Fruit fly (Drosophila melanogaster) whole organism, embryonic: ENCODE results near the gene CG3726.

Source experiments
- Antp ChIP-seq: fragments of 200-800 bp; sonication (Bioruptor generic); optimal IDR thresholded peaks from 3 replicates; lab custom pipeline; 2016; ENCODE audit warnings: missing biosample characterization, missing genetic modification characterization
- Asciz ChIP-seq: fragments of 200-800 bp; sonication (Bioruptor generic); optimal IDR thresholded peaks from 2 replicates; lab custom pipeline; 2017; ENCODE audit warnings: missing biosample characterization, mild to moderate bottlenecking, missing genetic modification characterization, missing genetic modification reagents
- Atf-2 ChIP-seq: fragments of 200-800 bp; sonication (Bioruptor generic); optimal IDR thresholded peaks from 2 replicates; lab custom pipeline; 2016; ENCODE audit warnings: missing biosample characterization, missing genetic modification characterization
- BEAF-32 ChIP-seq: fragments of 200-800 bp; sonication (Bioruptor generic); optimal IDR thresholded peaks from 3 replicates; lab custom pipeline; 2017; ENCODE audit warnings: missing biosample characterization, missing genetic modification characterization, mild to moderate bottlenecking, moderate library complexity, missing genetic modification reagents
- BtbVII ChIP-seq: fragments of 200-800 bp; sonication (Bioruptor generic); optimal IDR thresholded peaks from 3 replicates; lab custom pipeline; 2017; ENCODE audit warnings: missing biosample characterization, mild to moderate bottlenecking, missing genetic modification characterization
- CG11398 ChIP-seq: fragments of 200-800 bp; sonication (Bioruptor generic); optimal IDR thresholded peaks from 2 replicates; lab custom pipeline; 2016; ENCODE audit warnings: missing biosample characterization, missing genetic modification characterization
- CG12236 ChIP-seq: fragments of 200-800 bp; sonication (Bioruptor generic); optimal IDR thresholded peaks from 2 replicates; lab custom pipeline; 2016; ENCODE audit warnings: missing biosample characterization, missing genetic modification characterization
- CG12391 ChIP-seq: fragments of 200-800 bp; sonication (Bioruptor generic); optimal IDR thresholded peaks from 3 replicates; lab custom pipeline; 2018; ENCODE audit warnings: missing biosample characterization, mild to moderate bottlenecking, missing genetic modification characterization, moderate library complexity
- CG13624 ChIP-seq: fragments of 200-800 bp; sonication (Bioruptor generic); optimal IDR thresholded peaks from 2 replicates; lab custom pipeline; 2016; ENCODE audit warnings: missing biosample characterization, missing genetic modification characterization
- CG14710 ChIP-seq: fragments of 200-800 bp; sonication (Bioruptor generic); optimal IDR thresholded peaks from 3 replicates; lab custom pipeline; 2019; ENCODE audit warnings: missing biosample characterization, mild to moderate bottlenecking, missing genetic modification characterization, moderate library complexity
- CG14965 ChIP-seq: fragments of 200-800 bp; sonication (Bioruptor generic); optimal IDR thresholded peaks from 2 replicates; lab custom pipeline; 2016; ENCODE audit warnings: missing biosample characterization, missing genetic modification characterization, borderline replicate concordance
- CG15269 ChIP-seq: fragments of 200-800 bp; sonication (Bioruptor generic); optimal IDR thresholded peaks from 2 replicates; lab custom pipeline; 2018; ENCODE audit warnings: missing biosample characterization, mild to moderate bottlenecking, missing genetic modification characterization, moderate library complexity
- CG15601 ChIP-seq: fragments of 200-800 bp; sonication (Bioruptor generic); optimal IDR thresholded peaks from 3 replicates; lab custom pipeline; 2019; ENCODE audit warnings: missing biosample characterization, mild to moderate bottlenecking, missing genetic modification characterization, moderate library complexity
- CG17361 ChIP-seq: fragments of 200-800 bp; sonication (Bioruptor generic); IDR thresholded peaks from 3 replicates; pipeline ENCODE4 v1.3.6; 2022; ENCODE audit warnings: missing biosample characterization, missing genetic modification characterization
- CG17568 ChIP-seq: fragments of 200-800 bp; sonication (Bioruptor generic); optimal IDR thresholded peaks from 2 replicates; lab custom pipeline; 2018; ENCODE audit warnings: missing biosample characterization, mild to moderate bottlenecking, missing genetic modification characterization, moderate library complexity
- CG17829 ChIP-seq: fragments of 200-800 bp; optimal IDR thresholded peaks from 2 replicates; lab custom pipeline; 2019; ENCODE audit warnings: missing biosample characterization, mild to moderate bottlenecking, missing genetic modification characterization, moderate library complexity
- CG17912 ChIP-seq: fragments of 200-800 bp; sonication (Bioruptor generic); optimal IDR thresholded peaks from 2 replicates; lab custom pipeline; 2018; ENCODE audit warnings: missing biosample characterization, mild to moderate bottlenecking, missing genetic modification characterization
- CG2129 ChIP-seq: fragments of 200-800 bp; sonication (Bioruptor generic); IDR thresholded peaks from 2 replicates; pipeline ENCODE4 v1.3.6; 2022; ENCODE audit warnings: missing biosample characterization, missing genetic modification characterization; ENCODE audit not compliant: partially characterized antibody
- CG2889 ChIP-seq: fragments of 200-800 bp; sonication (Bioruptor generic); IDR thresholded peaks from 3 replicates; pipeline ENCODE4 v1.3.6; 2022; ENCODE audit warnings: missing biosample characterization, missing genetic modification characterization
- CG5245 ChIP-seq: fragments of 200-800 bp; sonication (Bioruptor generic); optimal IDR thresholded peaks from 3 replicates; lab custom pipeline; 2016; ENCODE audit warnings: missing biosample characterization, missing genetic modification characterization
- CG6765 ChIP-seq: fragments of 200-800 bp; sonication (Bioruptor generic); optimal IDR thresholded peaks from 3 replicates; lab custom pipeline; 2017; ENCODE audit warnings: missing biosample characterization, mild to moderate bottlenecking, missing genetic modification characterization
- CG7271 ChIP-seq: fragments of 200-800 bp; sonication (Bioruptor generic); optimal IDR thresholded peaks from 2 replicates; lab custom pipeline; 2018; ENCODE audit warnings: missing biosample characterization, mild to moderate bottlenecking, missing genetic modification characterization, moderate library complexity
- CG7357 ChIP-seq: fragments of 200-800 bp; sonication (Bioruptor generic); IDR thresholded peaks from 3 replicates; pipeline ENCODE4 v1.3.6; 2022; ENCODE audit warnings: missing biosample characterization, missing genetic modification characterization
- CG9609 ChIP-seq: fragments of 200-800 bp; sonication (Bioruptor generic); optimal IDR thresholded peaks from 3 replicates; lab custom pipeline; 2016; ENCODE audit warnings: missing biosample characterization, missing genetic modification characterization
- CoRest ChIP-seq: fragments of 200-800 bp; sonication (Bioruptor generic); optimal IDR thresholded peaks from 3 replicates; lab custom pipeline; 2018; ENCODE audit warnings: missing biosample characterization, mild to moderate bottlenecking, missing genetic modification characterization, moderate library complexity
- Ets65A ChIP-seq: fragments of 200-800 bp; sonication (Bioruptor generic); peaks from one replicate; lab custom pipeline; 2016; ENCODE audit warnings: missing biosample characterization, missing genetic modification characterization
- Gsc ChIP-seq: fragments of 200-800 bp; sonication (Bioruptor generic); IDR thresholded peaks from 2 replicates; pipeline ENCODE4 v1.3.6; 2022; ENCODE audit warnings: missing biosample characterization, missing genetic modification characterization
- H2.0 ChIP-seq: fragments of 200-800 bp; sonication (Bioruptor generic); IDR thresholded peaks from 2 replicates; pipeline ENCODE4 v1.3.6; 2022; ENCODE audit warnings: missing biosample characterization, missing genetic modification characterization
- Hsf ChIP-seq: fragments of 200-800 bp; sonication (Bioruptor generic); optimal IDR thresholded peaks from 3 replicates; lab custom pipeline; 2016; ENCODE audit warnings: missing biosample characterization, missing genetic modification characterization
- Max ChIP-seq: fragments of 200-800 bp; sonication (Bioruptor generic); optimal IDR thresholded peaks from 2 replicates; lab custom pipeline; 2016; ENCODE audit warnings: missing biosample characterization, mild to moderate bottlenecking, missing genetic modification characterization
- Nf-YC ChIP-seq: fragments of 200-800 bp; optimal IDR thresholded peaks from 3 replicates; lab custom pipeline; 2019; ENCODE audit warnings: missing biosample characterization, mild to moderate bottlenecking, missing genetic modification characterization, moderate library complexity
- Six4 ChIP-seq: fragments of 200-800 bp; sonication (Bioruptor generic); optimal IDR thresholded peaks from 2 replicates; lab custom pipeline; 2016; ENCODE audit warnings: missing biosample characterization, missing genetic modification characterization
- ac ChIP-seq: fragments of 200-800 bp; sonication (Bioruptor generic); optimal IDR thresholded peaks from 3 replicates; lab custom pipeline; 2017; ENCODE audit warnings: missing biosample characterization, mild to moderate bottlenecking, missing genetic modification characterization
- bab2 ChIP-seq: fragments of 200-800 bp; sonication (Bioruptor generic); optimal IDR thresholded peaks from 2 replicates; lab custom pipeline; 2016; ENCODE audit warnings: missing biosample characterization, missing genetic modification characterization
- cato ChIP-seq: fragments of 200-800 bp; sonication (Bioruptor generic); optimal IDR thresholded peaks from 2 replicates; lab custom pipeline; 2016; ENCODE audit warnings: missing biosample characterization, missing genetic modification characterization, borderline replicate concordance
- chm ChIP-seq: fragments of 200-800 bp; sonication (Bioruptor generic); IDR thresholded peaks from 2 replicates; pipeline ENCODE4 v1.3.6; 2022; ENCODE audit warnings: missing biosample characterization, missing genetic modification characterization
- cwo ChIP-seq: fragments of 200-800 bp; sonication (Bioruptor generic); optimal IDR thresholded peaks from 3 replicates; lab custom pipeline; 2017; ENCODE audit warnings: missing biosample characterization, missing genetic modification characterization, mild to moderate bottlenecking, moderate library complexity, missing genetic modification reagents
- dati ChIP-seq: fragments of 200-800 bp; sonication (Bioruptor generic); IDR thresholded peaks from 2 replicates; pipeline ENCODE4 v1.3.6; 2022; ENCODE audit warnings: missing biosample characterization, missing genetic modification characterization
- fd64A ChIP-seq: fragments of 200-800 bp; sonication (Bioruptor generic); optimal IDR thresholded peaks from 3 replicates; lab custom pipeline; 2018; ENCODE audit warnings: missing biosample characterization, mild to moderate bottlenecking, missing genetic modification characterization
- fd96Cb ChIP-seq: fragments of 200-800 bp; sonication (Bioruptor generic); optimal IDR thresholded peaks from 2 replicates; lab custom pipeline; 2018; ENCODE audit warnings: missing biosample characterization, mild to moderate bottlenecking, missing genetic modification characterization, moderate library complexity
- grn ChIP-seq: fragments of 200-800 bp; sonication (Bioruptor generic); optimal IDR thresholded peaks from 3 replicates; lab custom pipeline; 2017; ENCODE audit warnings: missing biosample characterization, missing genetic modification characterization
- gt ChIP-seq: fragments of 200-800 bp; sonication (Bioruptor generic); IDR thresholded peaks from 2 replicates; pipeline ENCODE4 v1.3.6; 2022; ENCODE audit warnings: missing biosample characterization, missing genetic modification characterization
- h ChIP-seq: fragments of >200 bp; optimal IDR thresholded peaks from 2 replicates; lab custom pipeline; 2017
- kni ChIP-seq: fragments of 200-800 bp; sonication (Bioruptor generic); optimal IDR thresholded peaks from 3 replicates; lab custom pipeline; 2017; ENCODE audit warnings: mild to moderate bottlenecking, missing biosample characterization, missing genetic modification reagents, missing genetic modification characterization
- knrl ChIP-seq: fragments of 200-800 bp; sonication (Bioruptor generic); IDR thresholded peaks from 3 replicates; pipeline ENCODE4 v1.3.6; 2022; ENCODE audit warnings: missing biosample characterization, missing genetic modification characterization; ENCODE audit not compliant: partially characterized antibody
- lmd ChIP-seq: fragments of 200-800 bp; sonication (Bioruptor generic); IDR thresholded peaks from 2 replicates; pipeline ENCODE4 v1.3.6; 2022; ENCODE audit warnings: missing biosample characterization, missing genetic modification characterization
- prd ChIP-seq, 3 experiments: fragments of >200 bp in 2 of 3; fragments of 200-800 bp in 1 of 3; sonication (Bioruptor generic) in 1 of 3; optimal IDR thresholded peaks in 2 of 3; IDR thresholded peaks in 1 of 3; 2 replicates in 2 of 3; 3 replicates in 1 of 3; pipeline versions ENCODE4 v1.3.6 to Lab custom; 2017 to 2022; ENCODE audit warnings: missing biosample characterization in 1 of 3, missing genetic modification characterization in 1 of 3
- sens ChIP-seq: fragments of 200-800 bp; sonication (Bioruptor generic); peaks from one replicate; lab custom pipeline; 2016; ENCODE audit warnings: missing biosample characterization, missing genetic modification characterization
- tll ChIP-seq, 2 experiments: fragments of 200-800 bp in 1 of 2; fragments of >200 bp in 1 of 2; sonication (Bioruptor generic) in 1 of 2; optimal IDR thresholded peaks; 2 replicates each; lab custom pipeline; 2017 to 2019; ENCODE audit warnings: missing biosample characterization in 2 of 2, missing genetic modification characterization in 2 of 2, mild to moderate bottlenecking in 1 of 2, moderate library complexity in 1 of 2

CG3726 gene

dm6 chrX:5972030-5972429, 55.1 kb downstream of the CG3726 start (continued):
- peak; percentile 27 for TF ChIP-seq CG15601 (tag; lab: Kevin White, UChicago)
- TF ChIP-seq Ets65A (GFP tag; lab: Kevin White, UChicago) = peak; percentile 88
- TF ChIP-seq CG17912 = no peak
- TF ChIP-seq CG11398 = no peak
- no peak for TF ChIP-seq knrl (GFP tag; lab: Robert Waterston, UW)
- peak; percentile 19 for TF ChIP-seq CG17829 (tag; lab: Kevin White, UChicago)
- TF ChIP-seq CoRest = peak; percentile 10
- no peak for TF ChIP-seq h (lab: Kevin White, UChicago)
- TF ChIP-seq Max (GFP tag; lab: Kevin White, UChicago) = no peak
- 0 out of 2 replicates have a peak, but pooled peaks have one; percentile 24 for TF ChIP-seq dati
- no peak for TF ChIP-seq CG12236
- no peak for TF ChIP-seq ac (GFP tag; lab: Kevin White, UChicago)
- peak; percentile 35 for TF ChIP-seq CG5245 (GFP tag; lab: Kevin White, UChicago)
- TF ChIP-seq Asciz (GFP tag; lab: Kevin White, UChicago) = no peak
- 0 out of 2 replicates have a peak, but pooled peaks have one; percentile 25 for TF ChIP-seq gt (GFP tag; lab: Robert Waterston, UW)
- peak; percentile 9 for TF ChIP-seq CG9609 (GFP tag; lab: Kevin White, UChicago)
- no peak for TF ChIP-seq Six4 (GFP tag; lab: Kevin White, UChicago)
- no peak for TF ChIP-seq CG17568 (GFP tag; lab: Kevin White, UChicago)
- TF ChIP-seq CG2129 = no peak
- no peak for TF ChIP-seq Nf-YC (tag; lab: Kevin White, UChicago)
- TF ChIP-seq CG17361 (GFP tag; lab: Robert Waterston, UW) = peak; percentile 41; the same call in 1 of the 3 replicates
- peak; percentile 14 for TF ChIP-seq CG14710
- TF ChIP-seq CG7357 (GFP tag; lab: Robert Waterston, UW) = 0 out of 3 replicates have a peak, but pooled peaks have one; percentile 20
- no peak for TF ChIP-seq BEAF-32 (GFP tag; lab: Kevin White, UChicago)
- TF ChIP-seq prd (optimal IDR thresholded peaks at IDR 0.05; lab: Kevin White, UChicago) = no peak
- peak; percentile 63 for TF ChIP-seq prd (GFP tag; IDR thresholded peaks at IDR 0.05; lab: Robert Waterston, UW)
- peak; percentile 85 for TF ChIP-seq sens (GFP tag; lab: Kevin White, UChicago)
- TF ChIP-seq Antp (GFP tag; lab: Kevin White, UChicago) = peak; percentile 28
- 0 out of 3 replicates have a peak, but pooled peaks have one; percentile 28 for TF ChIP-seq CG2889
- TF ChIP-seq CG14965 (GFP tag; lab: Kevin White, UChicago) = no peak
- no peak for TF ChIP-seq tll (GFP tag; optimal IDR thresholded peaks at IDR 0.05; lab: Kevin White, UChicago)
- TF ChIP-seq grn (GFP tag; lab: Kevin White, UChicago) = no peak
- TF ChIP-seq CG15269 = peak; percentile 29
- TF ChIP-seq bab2 (GFP tag; lab: Kevin White, UChicago) = peak; percentile 7
- no peak for TF ChIP-seq CG13624 (GFP tag; lab: Kevin White, UChicago)
- peak; percentile 54 for TF ChIP-seq lmd (GFP tag; lab: Robert Waterston, UW)
- TF ChIP-seq CG6765 (GFP tag; lab: Kevin White, UChicago) = no peak
- peak; percentile 64 for TF ChIP-seq fd64A (GFP tag; lab: Kevin White, UChicago)
- TF ChIP-seq BtbVII (GFP tag; lab: Kevin White, UChicago) = no peak
- TF ChIP-seq cwo (GFP tag; lab: Kevin White, UChicago) = no peak
- no peak; the same call in 1 of the 2 replicates for TF ChIP-seq chm
- peak; percentile 47 for TF ChIP-seq fd96Cb (tag; lab: Kevin White, UChicago)
- TF ChIP-seq kni (GFP tag; lab: Kevin White, UChicago) = no peak
- TF ChIP-seq Gsc (GFP tag; lab: Robert Waterston, UW) = peak; percentile 40; the same call in 1 of the 2 replicates
- TF ChIP-seq cato = no peak
- peak; percentile 20 for TF ChIP-seq CG12391
- no peak for TF ChIP-seq CG7271 (tag; lab: Kevin White, UChicago)
- peak; percentile 28; the same call in 1 of the 2 replicates for TF ChIP-seq H2.0 (GFP tag; lab: Robert Waterston, UW)
- TF ChIP-seq Atf-2 (GFP tag; lab: Kevin White, UChicago) = peak; percentile 35
- peak; percentile 48 for TF ChIP-seq Hsf (GFP tag; lab: Kevin White, UChicago)
